Worm (Caenorhabditis elegans): ENCODE measurements around the gene F33G12.6.

F33G12.6 gene

DNA sequence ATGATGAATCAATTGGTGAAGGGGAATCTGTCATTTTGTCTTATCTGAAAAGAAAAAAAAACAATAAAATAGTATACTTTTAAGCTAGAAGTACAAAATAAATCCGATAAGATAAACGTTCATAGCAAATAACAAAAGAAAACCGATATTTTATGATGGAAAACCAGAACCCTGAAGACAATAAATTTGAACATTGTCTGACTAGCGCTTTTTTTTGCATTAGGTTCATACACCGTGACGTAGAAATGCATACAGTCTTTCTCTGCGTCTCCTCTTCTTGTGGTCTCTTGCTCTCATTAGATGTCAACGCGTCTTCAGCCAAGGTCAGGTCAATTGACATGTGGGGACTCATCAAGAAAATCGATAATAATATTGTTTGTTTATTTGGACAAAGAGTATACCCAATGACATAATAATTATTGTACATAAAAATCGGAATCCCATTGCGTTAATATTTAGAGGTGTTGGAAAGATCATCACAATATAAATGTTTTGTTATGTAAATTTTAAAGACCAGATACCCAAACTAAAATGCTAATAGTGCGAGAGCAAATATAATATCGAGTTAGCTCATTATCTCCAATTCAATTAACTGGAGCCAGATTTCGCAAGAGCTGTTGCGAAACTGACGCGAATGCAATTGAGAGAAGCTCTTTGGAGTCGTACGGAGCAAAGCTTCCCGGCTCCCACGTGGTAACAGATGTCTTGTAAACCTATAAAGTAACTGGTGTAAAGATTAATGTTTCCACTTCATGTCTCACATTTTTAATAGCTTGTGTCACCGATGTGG, 31.6 kb downstream of the F33G12.6 start, which contains the start of gene dsh-2 (continued):
- peak; percentile 50 for TF ChIP-seq mcd-1 (GFP tag; IDR thresholded peaks at IDR 0.05)
- TF ChIP-seq snpc-1.3 (tag; optimal IDR thresholded peaks at IDR 0.05; ENCODE audit: insufficient read depth), result no peak
- TF ChIP-seq lin-40 (tag; optimal IDR thresholded peaks at IDR 0.05), result peak; percentile 33
- TF ChIP-seq C17E4.6 (GFP tag; IDR thresholded peaks at IDR 0.05), result no peak
- no peak for TF ChIP-seq unc-62 (GFP tag; optimal IDR thresholded peaks at IDR 0.05)
- TF ChIP-seq lsl-1 (GFP tag; optimal IDR thresholded peaks at IDR 0.05), result peak; percentile 45
- peak; percentile 18 for TF ChIP-seq efl-1 (GFP tag; optimal IDR thresholded peaks at IDR 0.05)
- TF ChIP-seq F33H1.4 (GFP tag; IDR thresholded peaks at IDR 0.05), result peak; percentile 51
- TF ChIP-seq hrde-1 (tag; optimal IDR thresholded peaks at IDR 0.05; ENCODE audit: borderline replicate concordance), result no peak
- TF ChIP-seq ceh-91 (GFP tag; IDR thresholded peaks at IDR 0.05), result no peak
- TF ChIP-seq him-1 (tag; optimal IDR thresholded peaks at IDR 0.05), result peak; percentile 3
- peak; percentile 55 for TF ChIP-seq madf-6 (GFP tag; IDR thresholded peaks at IDR 0.05)
- peak; percentile 4 for TF ChIP-seq ZK185.1 (tag; optimal IDR thresholded peaks at IDR 0.05; ENCODE audit: poor library complexity, severe bottlenecking)
- no peak for TF ChIP-seq attf-6 (GFP tag; IDR thresholded peaks at IDR 0.05)
- no peak for TF ChIP-seq mes-4 (tag; optimal IDR thresholded peaks at IDR 0.05)
- TF ChIP-seq rec-8 (tag; optimal IDR thresholded peaks at IDR 0.05), result no peak
- peak; percentile 54; the same call in 1 of the 2 replicates for TF ChIP-seq dox-1 (GFP tag; IDR thresholded peaks at IDR 0.05)
- TF ChIP-seq xnd-1 (tag; optimal IDR thresholded peaks at IDR 0.05), result no peak

- no peak for TF ChIP-seq B0336.3 (GFP tag; IDR thresholded peaks at IDR 0.05)
- no peak for TF ChIP-seq F39B2.1 (GFP tag; IDR thresholded peaks at IDR 0.05)
- TF ChIP-seq ztf-22 (GFP tag; optimal IDR thresholded peaks at IDR 0.05), result no peak
- TF ChIP-seq B0035.1 (tag; optimal IDR thresholded peaks at IDR 0.05), result no peak
- TF ChIP-seq rec-8 (tag; optimal IDR thresholded peaks at IDR 0.05), result no peak
- TF ChIP-seq egl-18 (GFP tag; IDR thresholded peaks at IDR 0.05), result no peak
- TF ChIP-seq D2030.7 (GFP tag; IDR thresholded peaks at IDR 0.05), result no peak
- TF ChIP-seq nhr-120 (GFP tag; IDR thresholded peaks at IDR 0.05), result no peak
- TF ChIP-seq attf-6 (GFP tag; IDR thresholded peaks at IDR 0.05), result no peak
- TF ChIP-seq zim-3 (tag; optimal IDR thresholded peaks at IDR 0.05), result no peak
- no peak for TF ChIP-seq F57C9.4 (tag; optimal IDR thresholded peaks at IDR 0.05)
- no peak for TF ChIP-seq lir-1 (GFP tag; conservative IDR thresholded peaks at IDR 0.05)
These were observed 33.6 kb downstream of the F33G12.6 start, which contains the start of gene C04G6.4 for ce11 chrII:5083341-5083740. Gene C04G6.4 (minus strand): TSS chrII:5083441.

DNA sequence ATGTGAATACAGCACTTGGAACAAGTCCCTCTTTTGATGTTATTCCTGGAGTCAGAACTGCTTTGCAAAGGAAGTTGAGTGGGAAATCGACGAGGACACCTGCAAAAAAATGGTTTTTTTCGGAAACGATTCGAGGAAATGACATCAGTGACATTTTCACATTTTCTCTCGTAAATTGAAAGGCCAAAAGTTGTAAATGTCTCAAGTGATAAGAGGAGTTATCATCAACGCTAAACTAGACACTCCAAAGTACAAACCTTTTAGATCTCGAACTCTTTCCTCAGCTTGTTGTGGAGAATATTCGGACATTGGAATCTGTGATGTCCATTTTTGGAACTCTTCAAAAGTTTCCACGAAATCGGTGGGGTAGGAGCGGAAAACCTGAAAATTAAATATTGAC, 34.5 kb downstream of the F33G12.6 start:
- TF ChIP-seq F10E7.11 (tag; optimal IDR thresholded peaks at IDR 0.05) (no peak), somi-1 (GFP tag; optimal IDR thresholded peaks at IDR 0.05) (no peak), rcor-1 (GFP tag; IDR thresholded peaks at IDR 0.05) (no peak), hmg-20 (GFP tag; IDR thresholded peaks at IDR 0.05) (no peak), ztf-28 (GFP tag; IDR thresholded peaks at IDR 0.05) (no peak), ztf-22 (GFP tag; optimal IDR thresholded peaks at IDR 0.05) (no peak), snpc-1.3 (tag; optimal IDR thresholded peaks at IDR 0.05; ENCODE audit: insufficient read depth) (no peak), ceh-40 (GFP tag; IDR thresholded peaks at IDR 0.05) (no peak), F49E8.2 (tag; optimal IDR thresholded peaks at IDR 0.05; ENCODE audit: insufficient read depth) (no peak), pha-4 (tag; optimal IDR thresholded peaks at IDR 0.05) (no peak), cebp-2 (GFP tag; IDR thresholded peaks at IDR 0.05) (no peak)

All from whole organism, young adult.